Fruit fly (Drosophila melanogaster): ENCODE results near the gene CG10301.

Gene CG10301

DNA sequence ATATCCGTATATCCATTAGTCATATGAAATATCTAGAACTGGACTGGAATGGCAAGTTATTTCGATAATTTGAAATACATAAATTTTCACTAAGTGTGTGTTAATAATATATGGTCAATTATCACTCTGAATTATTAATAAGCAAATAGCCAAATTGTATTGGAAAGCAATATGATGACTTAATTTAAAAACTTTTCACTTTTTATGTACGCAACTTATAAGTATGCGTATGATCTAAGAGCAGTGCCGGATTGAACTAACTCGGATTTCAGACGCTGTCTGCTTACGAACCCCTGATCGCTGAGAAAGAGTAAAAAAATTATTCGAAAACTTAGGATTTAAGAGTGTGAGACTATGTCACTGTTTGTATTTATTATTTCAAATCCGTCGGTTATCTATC lies 11.6 kb downstream of the CG10301 start, which contains the start of gene CG10232:
Gene CG10232, minus strand, starts transcription at position 101 of the 400 bp plus-strand sequence.
- TF ChIP-seq Met (GFP tag; optimal IDR thresholded peaks at IDR 0.05) (no peak), CG11762 (GFP tag; optimal IDR thresholded peaks at IDR 0.05; ENCODE audit: insufficient read depth) (no peak), CG6808 (GFP tag; optimal IDR thresholded peaks at IDR 0.05) (no peak), CG6792 (GFP tag; optimal IDR thresholded peaks at IDR 0.05) (no peak), CG6854 (GFP tag; optimal IDR thresholded peaks at IDR 0.05) (no peak), CG8632 (GFP tag; optimal IDR thresholded peaks at IDR 0.05) (no peak), Sox14 (GFP tag; optimal IDR thresholded peaks at IDR 0.05) (no peak), Sox102F (GFP tag; optimal IDR thresholded peaks at IDR 0.05) (no peak), Ets21C (GFP tag; optimal IDR thresholded peaks at IDR 0.05) (no peak), spab (GFP tag; optimal IDR thresholded peaks at IDR 0.05) (no peak), CG8319 (GFP tag; optimal IDR thresholded peaks at IDR 0.05) (no peak)

DNA sequence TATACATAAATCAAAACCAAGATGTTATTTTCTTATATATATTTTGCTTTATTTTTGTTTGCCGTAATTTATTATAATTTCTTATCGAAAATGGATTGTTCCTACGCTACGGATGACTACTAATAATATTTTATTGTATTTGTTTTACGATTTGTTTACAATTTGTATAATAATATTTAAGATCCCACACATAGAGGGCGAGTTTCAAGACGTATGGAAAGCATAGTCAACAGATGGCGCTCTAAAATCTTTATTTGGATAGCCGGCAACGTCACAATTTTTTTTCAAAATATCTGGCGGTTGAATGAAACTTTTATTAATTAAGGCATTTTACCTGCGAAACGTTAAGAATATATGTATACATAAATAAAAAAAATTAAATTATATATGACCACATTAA lies 12.0 kb downstream of the CG10301 start:
- TF ChIP-seq CG11762 (GFP tag; optimal IDR thresholded peaks at IDR 0.05; ENCODE audit: insufficient read depth) (no peak), spab (GFP tag; optimal IDR thresholded peaks at IDR 0.05) (no peak), Sox102F (GFP tag; optimal IDR thresholded peaks at IDR 0.05) (no peak), salr (GFP tag; optimal IDR thresholded peaks at IDR 0.05) (no peak), CG15336 (GFP tag; IDR thresholded peaks at IDR 0.05) (no peak), eg (GFP tag; IDR thresholded peaks at IDR 0.05) (no peak), Ets21C (GFP tag; optimal IDR thresholded peaks at IDR 0.05) (no peak), Hr39 (GFP tag; optimal IDR thresholded peaks at IDR 0.05) (peak; percentile 13), vri (GFP tag; optimal IDR thresholded peaks at IDR 0.05) (no peak), Eip75B (GFP tag; optimal IDR thresholded peaks at IDR 0.05) (no peak), topi (GFP tag; optimal IDR thresholded peaks at IDR 0.05) (no peak), CG6163 (GFP tag; IDR thresholded peaks at IDR 0.05) (no peak), CG32006 (GFP tag; optimal IDR thresholded peaks at IDR 0.05) (no peak), lz (GFP tag; optimal IDR thresholded peaks at IDR 0.05) (peak; percentile 18), CG10669 (GFP tag; optimal IDR thresholded peaks at IDR 0.05) (no peak), dsx (GFP tag; optimal IDR thresholded peaks at IDR 0.05; ENCODE audit: poor library complexity, severe bottlenecking) (no peak), CG6792 (GFP tag; optimal IDR thresholded peaks at IDR 0.05) (no peak), pdm3 (GFP tag; optimal IDR thresholded peaks at IDR 0.05) (no peak), CG6854 (GFP tag; optimal IDR thresholded peaks at IDR 0.05) (no peak), Smox (GFP tag; optimal IDR thresholded peaks at IDR 0.05) (peak; percentile 6), CG16779 (tag; optimal IDR thresholded peaks at IDR 0.05) (no peak), achi (GFP tag; optimal IDR thresholded peaks at IDR 0.05) (no peak), acj6 (GFP tag; optimal IDR thresholded peaks at IDR 0.05) (no peak), CG1621 (tag; optimal IDR thresholded peaks at IDR 0.05) (no peak), fd85E (GFP tag; optimal IDR thresholded peaks at IDR 0.05) (no peak), svp (GFP tag) (peak; percentile 65), CG8119 (GFP tag; IDR thresholded peaks at IDR 0.05) (no peak), Lpt (GFP tag; optimal IDR thresholded peaks at IDR 0.05) (no peak), Eip78C (GFP tag) (no peak), fkh (GFP tag; optimal IDR thresholded peaks at IDR 0.05) (peak; percentile 97), CG8319 (GFP tag; optimal IDR thresholded peaks at IDR 0.05) (no peak), CG6808 (GFP tag; optimal IDR thresholded peaks at IDR 0.05) (no peak), Blimp-1 (GFP tag; optimal IDR thresholded peaks at IDR 0.05) (no peak), CG3032 (tag; optimal IDR thresholded peaks at IDR 0.05) (peak; percentile 20), CG34406 (GFP tag; optimal IDR thresholded peaks at IDR 0.05) (no peak), cyc (GFP tag; optimal IDR thresholded peaks at IDR 0.05) (peak; percentile 7), Sox15 (GFP tag; optimal IDR thresholded peaks at IDR 0.05) (no peak), Ets96B (tag; optimal IDR thresholded peaks at IDR 0.05) (no peak), fd59A (GFP tag; optimal IDR thresholded peaks at IDR 0.05) (no peak), CG7368 (GFP tag; optimal IDR thresholded peaks at IDR 0.05) (no peak), dac (GFP tag; optimal IDR thresholded peaks at IDR 0.05) (no peak), Met (GFP tag; optimal IDR thresholded peaks at IDR 0.05) (no peak), CG9139 (GFP tag; optimal IDR thresholded peaks at IDR 0.05) (no peak), esn (GFP tag; optimal IDR thresholded peaks at IDR 0.05) (no peak), CG3919 (GFP tag; optimal IDR thresholded peaks at IDR 0.05) (no peak), CG11902 (GFP tag; optimal IDR thresholded peaks at IDR 0.05) (no peak), CG31627 (GFP tag; optimal IDR thresholded peaks at IDR 0.05) (peak; percentile 33), Sox14 (GFP tag; optimal IDR thresholded peaks at IDR 0.05) (no peak)

All from whole organism, prepupa.